Worm (Caenorhabditis elegans) whole organism, midembryonic: Measurements from ENCODE around the gene F14D7.2.
"Not testable (repeated sequence)": the region's sequence is repeated elsewhere in the genome, so short reads cannot be mapped to it uniquely, and the experiment has no call there.

Experiments used
- T22C8.4 ChIP-seq: fragments of 200-800 bp; sonication (Bioruptor generic); IDR thresholded peaks from 2 replicates; pipeline ENCODE4 v1.3.6; 2022; ENCODE audit warnings: missing genetic modification characterization, missing compliant biosample characterization
- flt-1 ChIP-seq: fragments of 200-800 bp; sonication (Bioruptor generic); IDR thresholded peaks from 2 replicates; pipeline ENCODE4 v1.3.6; 2022; ENCODE audit warnings: missing genetic modification characterization, missing compliant biosample characterization
- med-1 ChIP-seq: sonication (generic microtip); optimal IDR thresholded peaks from 2 replicates; lab custom pipeline; 2017; ENCODE audit warnings: missing genetic modification characterization, mild to moderate bottlenecking, missing compliant biosample characterization, antibody characterized with exemption, missing genetic modification reagents; ENCODE audit not compliant: insufficient read depth
- ztf-29 ChIP-seq: fragments of 200-800 bp; sonication (Bioruptor generic); IDR thresholded peaks from 2 replicates; pipeline ENCODE4 v1.3.6; 2022; ENCODE audit warnings: missing genetic modification reagents, missing genetic modification characterization, missing compliant biosample characterization

ce11 chrV:14309632-14310031, 16.1 kb upstream of the F14D7.2 start, which contains the start of gene F14D7.14:
- TF ChIP-seq med-1 (GFP tag; lab: Kevin White, UChicago); flt-1 (GFP tag; lab: Robert Waterston, UW); ztf-29 (GFP tag; lab: Robert Waterston, UW); T22C8.4 (GFP tag; lab: Robert Waterston, UW): not testable (repeated sequence)
